Fruit fly (Drosophila melanogaster) whole organism, wandering third instar larva: ENCODE results near the gene gish.

Experiments
- Abd-B ChIP-seq: fragments of >200 bp; optimal IDR thresholded peaks from 2 replicates; lab custom pipeline; 2017; ENCODE audit warnings: missing biosample characterization, missing genetic modification characterization
- CG9705 ChIP-seq: fragments of 200-800 bp; sonication (Bioruptor generic); optimal IDR thresholded peaks from 2 replicates; lab custom pipeline; 2018; ENCODE audit warnings: missing biosample characterization, mild to moderate bottlenecking, missing genetic modification characterization
- CrebA ChIP-seq: fragments of 200-800 bp; sonication (Bioruptor generic); optimal IDR thresholded peaks from 2 replicates; lab custom pipeline; 2016; ENCODE audit warnings: missing biosample characterization, mild to moderate bottlenecking, missing genetic modification characterization, borderline replicate concordance
- Jra ChIP-seq: sonication (Bioruptor generic); optimal IDR thresholded peaks from 2 replicates; lab custom pipeline; 2016; ENCODE audit warnings: missing biosample characterization, missing genetic modification characterization
- fru ChIP-seq: fragments of 200-800 bp; sonication (Bioruptor generic); optimal IDR thresholded peaks from 3 replicates; lab custom pipeline; 2016; ENCODE audit warnings: missing biosample characterization, mild to moderate bottlenecking, missing genetic modification characterization
- lola ChIP-seq: fragments of >200 bp; optimal IDR thresholded peaks from 2 replicates; lab custom pipeline; 2017; ENCODE audit warnings: missing biosample characterization, missing genetic modification characterization
- psq ChIP-seq: fragments of 200-800 bp; sonication (Bioruptor generic); optimal IDR thresholded peaks from 3 replicates; lab custom pipeline; 2017; ENCODE audit warnings: missing biosample characterization, mild to moderate bottlenecking, missing genetic modification characterization, moderate library complexity

dm6 chr3R:16248500-16249025 is 23.7 kb upstream of the gish start:
- TF ChIP-seq CrebA (GFP tag; lab: Kevin White, UChicago) (no peak), Jra (GFP tag; lab: Kevin White, UChicago) (no peak), fru (GFP tag; lab: Kevin White, UChicago) (no peak), psq (no peak), Abd-B (no peak), lola (no peak), CG9705 (GFP tag; lab: Kevin White, UChicago) (no peak)
